Worm (Caenorhabditis elegans) whole organism, L4 larva: ENCODE data around the gene B0432.10.

Experiments used
- R02D3.7 ChIP-seq: fragments of 150-350 bp; sonication (generic microtip); optimal IDR thresholded peaks from 3 replicates; lab custom pipeline; 2014; ENCODE audit warnings: missing biosample characterization, missing genetic modification characterization
- T20F7.1 ChIP-seq: fragments of 200-800 bp; sonication (Bioruptor generic); optimal IDR thresholded peaks from 2 replicates; lab custom pipeline; 2018; ENCODE audit warnings: mild to moderate bottlenecking, missing genetic modification characterization, missing compliant biosample characterization
- ZK546.5 ChIP-seq, 2 experiments: sonication (generic microtip); optimal IDR thresholded peaks; 2 replicates each; lab custom pipeline; 2017; ENCODE audit warnings: missing biosample characterization in 2 of 2, missing genetic modification characterization in 2 of 2
- ceh-82 ChIP-seq: sonication (generic microtip); optimal IDR thresholded peaks from 2 replicates; lab custom pipeline; 2017; ENCODE audit warnings: missing biosample characterization, missing genetic modification characterization
- egl-27 ChIP-seq: sonication (generic microtip); optimal IDR thresholded peaks from 3 replicates; lab custom pipeline; 2017; ENCODE audit warnings: missing biosample characterization, missing genetic modification reagents, missing genetic modification characterization
- jun-1 ChIP-seq: fragments of 150-350 bp; optimal IDR thresholded peaks from 2 replicates; lab custom pipeline; 2014; ENCODE audit warnings: missing biosample characterization, missing genetic modification reagents, missing genetic modification characterization
- lin-39 ChIP-seq: fragments of 150-350 bp; optimal IDR thresholded peaks from 2 replicates; lab custom pipeline; 2014; ENCODE audit warnings: missing biosample characterization, missing genetic modification reagents, missing genetic modification characterization
- pha-4 ChIP-seq, 2 experiments: fragments of 150-350 bp in 1 of 2; fragments of 200-800 bp in 1 of 2; sonication (Bioruptor generic) in 1 of 2; IDR thresholded peaks in 1 of 2; optimal IDR thresholded peaks in 1 of 2; 2 replicates each; pipeline versions ENCODE4 v1.3.6 to Lab custom; 2014 to 2022; ENCODE audit warnings: missing genetic modification characterization in 2 of 2, missing genetic modification reagents in 2 of 2, missing biosample characterization in 1 of 2, missing compliant biosample characterization in 1 of 2
- php-3 ChIP-seq: fragments of 200-800 bp; sonication (Bioruptor generic); IDR thresholded peaks from 2 replicates; pipeline ENCODE4 v1.3.6; 2022; ENCODE audit warnings: missing genetic modification reagents, missing genetic modification characterization, missing compliant biosample characterization
- tag-97 ChIP-seq: fragments of 200-800 bp; sonication (Bioruptor generic); IDR thresholded peaks from 2 replicates; pipeline ENCODE4 v1.3.6; 2022; ENCODE audit warnings: missing genetic modification characterization, missing compliant biosample characterization
- tra-1 ChIP-seq: fragments of 200-800 bp; sonication (Bioruptor generic); IDR thresholded peaks from 2 replicates; pipeline ENCODE4 v1.3.6; 2022; ENCODE audit warnings: missing genetic modification reagents, missing genetic modification characterization, missing compliant biosample characterization

DNA sequence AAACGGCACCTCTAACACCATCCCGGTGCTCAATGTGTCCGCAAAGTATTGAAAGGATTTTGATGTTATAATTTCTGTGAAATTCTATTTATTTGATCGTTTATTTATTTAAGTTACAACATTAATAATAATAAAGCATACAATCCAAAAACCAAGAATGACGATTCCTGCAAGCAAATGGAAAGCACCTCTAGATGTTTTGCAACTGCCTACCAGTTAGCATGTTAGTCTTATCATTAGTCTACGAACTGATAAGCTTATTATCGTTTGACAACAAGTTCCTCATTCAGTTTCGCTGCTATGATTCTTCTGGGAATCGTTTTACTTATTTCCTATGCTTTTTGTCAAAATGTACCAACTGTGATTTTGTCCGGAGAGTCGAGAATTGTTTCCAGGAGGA, 13.6 kb upstream of the B0432.10 start, which contains the start of gene K01A2.6:
- TF ChIP-seq php-3 (GFP tag; lab: Robert Waterston, UW) (no peak), R02D3.7 (tag; lab: Kevin White, UChicago) (no peak), tag-97 (GFP tag; lab: Robert Waterston, UW) (no peak), jun-1 (no peak), pha-4 (GFP tag; IDR thresholded peaks at IDR 0.05; lab: Robert Waterston, UW) (no peak), pha-4 (tag; optimal IDR thresholded peaks at IDR 0.05; lab: Kevin White, UChicago) (no peak), T20F7.1 (GFP tag; lab: Kevin White, UChicago) (no peak), ZK546.5 (tag; optimal IDR thresholded peaks at IDR 0.05; lab: Kevin White, UChicago) (no peak), lin-39 (tag; lab: Kevin White, UChicago) (no peak), tra-1 (GFP tag; lab: Robert Waterston, UW) (no peak), egl-27 (tag; lab: Kevin White, UChicago) (no peak), ceh-82 (tag; lab: Kevin White, UChicago) (no peak)
